Fruit fly (Drosophila melanogaster): ENCODE data around the gene CG12991.

The CG12991 gene

DNA sequence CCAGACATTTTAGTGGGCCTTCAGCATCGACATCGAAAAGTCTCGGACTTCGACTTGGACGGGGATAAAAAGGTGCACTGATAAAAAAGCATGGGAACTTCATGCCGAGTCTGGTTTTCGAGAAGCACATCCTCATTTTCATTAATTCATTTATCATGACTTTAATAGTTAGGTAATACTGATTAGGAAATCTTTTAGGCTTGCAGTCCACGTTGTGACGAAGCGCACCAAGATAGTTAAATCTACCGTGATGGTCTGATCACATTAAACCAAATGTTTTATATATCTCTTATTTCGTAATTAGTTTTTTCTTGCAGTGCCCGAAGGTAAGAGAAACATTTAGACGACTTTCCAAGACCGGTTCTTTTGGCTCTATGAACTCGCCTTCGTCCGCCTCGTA, 21.0 kb upstream of the CG12991 start:
- peak; percentile 83 for TF ChIP-seq nom (GFP tag; optimal IDR thresholded peaks at IDR 0.05)
- no peak for TF ChIP-seq grn (GFP tag; optimal IDR thresholded peaks at IDR 0.05)
- no peak for TF ChIP-seq nerfin-2 (GFP tag; IDR thresholded peaks at IDR 0.05; ENCODE audit: partially characterized antibody)
- TF ChIP-seq CG1792 (GFP tag; optimal IDR thresholded peaks at IDR 0.05) = no peak
- peak in 1 of 2 experiments; percentile 79 for TF ChIP-seq bsh (GFP tag; optimal IDR thresholded peaks at IDR 0.05)
- no peak for TF ChIP-seq Atf3 (GFP tag; optimal IDR thresholded peaks at IDR 0.05)
- TF ChIP-seq Ets65A (GFP tag) = peak; percentile 53
- TF ChIP-seq CG17912 (GFP tag; optimal IDR thresholded peaks at IDR 0.05) = no peak
- TF ChIP-seq sens (GFP tag) = peak; percentile 20

DNA sequence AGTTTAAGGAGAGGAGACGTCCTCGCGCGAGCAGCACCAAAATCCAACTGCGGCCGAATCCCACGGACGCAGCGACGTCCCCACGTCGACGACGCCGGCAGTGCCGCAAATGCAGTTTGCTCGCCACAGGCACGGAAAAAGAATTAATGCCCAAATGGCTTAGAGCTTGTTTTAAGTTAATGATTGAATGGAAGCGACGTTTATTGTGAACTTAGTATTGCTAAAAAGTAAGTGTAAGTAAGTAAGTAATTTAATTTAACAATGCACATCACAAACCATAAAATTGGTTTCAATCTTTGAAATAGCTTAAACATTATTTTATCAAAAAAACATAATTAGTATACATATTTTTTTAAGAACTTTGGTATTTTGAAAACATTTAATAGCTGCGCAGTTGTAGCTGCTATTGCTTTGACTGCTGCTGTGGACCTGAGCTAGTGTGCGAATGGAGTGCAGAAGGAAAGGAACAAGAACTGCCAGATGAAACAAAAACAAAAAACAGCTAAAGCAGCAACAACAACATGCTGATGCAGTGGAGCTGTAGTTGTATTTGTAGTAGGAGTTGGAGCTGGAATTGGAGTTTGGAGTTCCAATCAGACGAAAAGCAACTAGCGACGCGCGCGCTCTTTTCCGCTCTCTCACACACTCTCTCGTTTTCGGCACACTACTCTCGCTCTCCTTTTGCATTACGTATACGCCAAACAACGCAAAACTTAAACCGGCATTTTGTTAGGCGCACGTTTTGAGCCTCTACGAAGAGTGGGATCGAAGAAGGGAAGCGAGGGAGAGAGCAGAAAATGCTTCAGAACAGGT, 18.3 kb upstream of the CG12991 start, which contains the start of gene CG43658:
Gene CG43658 (minus strand): TSS at position 51 of the 813 bp plus-strand sequence.
- TF ChIP-seq Hsf (GFP tag; optimal IDR thresholded peaks at IDR 0.05) (no peak), CG17361 (GFP tag; IDR thresholded peaks at IDR 0.05) (no peak), Trl (optimal IDR thresholded peaks at IDR 0.05) (peak in 1 of 2 experiments; percentile 11), Trl (GFP tag; optimal IDR thresholded peaks at IDR 0.05) (no peak), bsh (GFP tag; optimal IDR thresholded peaks at IDR 0.05) (peak in 1 of 2 experiments; percentile 97), lbe (GFP tag; optimal IDR thresholded peaks at IDR 0.05) (peak; percentile 77), Drgx (GFP tag; IDR thresholded peaks at IDR 0.05) (peak; percentile 86), corto (GFP tag; optimal IDR thresholded peaks at IDR 0.05) (peak; percentile 85), nom (GFP tag; optimal IDR thresholded peaks at IDR 0.05) (peak; percentile 94)

DNA sequence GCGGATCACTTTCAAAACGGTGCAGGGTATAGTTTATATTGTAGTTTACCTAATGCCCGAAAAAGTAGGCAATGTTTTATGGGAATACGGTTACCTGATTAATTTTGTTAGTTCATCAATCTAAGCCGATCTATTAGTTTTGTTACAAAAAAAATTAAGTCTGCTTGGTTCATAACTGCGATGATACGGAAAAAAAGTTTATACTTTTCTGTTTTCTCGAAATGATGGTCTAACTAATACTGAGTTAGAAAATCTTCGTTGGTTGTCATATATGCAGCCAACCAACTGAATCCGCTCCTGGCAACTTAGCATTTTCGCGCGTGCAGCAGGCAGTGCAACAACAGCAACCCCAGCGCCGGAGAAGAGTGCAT, 17.7 kb upstream of the CG12991 start:
- peak in 1 of 2 experiments; percentile 90 for TF ChIP-seq bsh (GFP tag; optimal IDR thresholded peaks at IDR 0.05)
- TF ChIP-seq nom (GFP tag; optimal IDR thresholded peaks at IDR 0.05) = peak; percentile 91
- TF ChIP-seq pho (GFP tag; optimal IDR thresholded peaks at IDR 0.05) = no peak
- peak; percentile 7 for TF ChIP-seq nmo (GFP tag; optimal IDR thresholded peaks at IDR 0.05)
- peak; percentile 83 for TF ChIP-seq Drgx (GFP tag; IDR thresholded peaks at IDR 0.05)

DNA sequence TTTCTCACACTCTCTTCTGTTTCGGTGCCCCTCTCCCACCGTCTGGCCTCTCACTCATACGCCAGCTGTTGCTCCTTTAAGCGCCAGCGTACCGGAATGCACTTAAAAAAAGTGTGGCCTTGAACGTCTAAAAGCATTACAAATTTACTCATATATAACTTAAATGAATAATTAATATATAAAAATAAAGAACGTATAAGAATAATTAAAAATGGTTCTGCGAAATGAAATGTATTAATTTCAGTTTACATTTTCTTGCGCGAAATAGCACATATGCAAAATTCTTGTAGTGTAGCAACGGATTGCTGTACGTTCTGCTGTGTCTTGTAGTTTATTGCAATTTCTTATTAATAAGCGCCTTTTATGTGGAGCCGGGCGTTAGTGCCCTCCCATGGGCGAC, 17.1 kb upstream of the CG12991 start:
- TF ChIP-seq nom (GFP tag; optimal IDR thresholded peaks at IDR 0.05) (peak; percentile 60), CG12236 (GFP tag; optimal IDR thresholded peaks at IDR 0.05) (no peak), lola (GFP tag; optimal IDR thresholded peaks at IDR 0.05) (no peak), wdn (GFP tag; IDR thresholded peaks at IDR 0.05) (no peak), CG13123 (GFP tag; optimal IDR thresholded peaks at IDR 0.05) (no peak), Drgx (GFP tag; IDR thresholded peaks at IDR 0.05) (peak; percentile 55; the same call in 1 of the 2 replicates), bsh (GFP tag; optimal IDR thresholded peaks at IDR 0.05) (peak in 1 of 2 experiments; percentile 68), abd-A (tag; optimal IDR thresholded peaks at IDR 0.05) (no peak), B-H1 (GFP tag; IDR thresholded peaks at IDR 0.05) (no peak), CG3995 (GFP tag; optimal IDR thresholded peaks at IDR 0.05) (no peak), CG9817 (tag; optimal IDR thresholded peaks at IDR 0.05) (no peak), corto (GFP tag; optimal IDR thresholded peaks at IDR 0.05) (peak; percentile 28), lbe (GFP tag; optimal IDR thresholded peaks at IDR 0.05) (peak; percentile 19), CG1603 (tag; optimal IDR thresholded peaks at IDR 0.05) (no peak)

DNA sequence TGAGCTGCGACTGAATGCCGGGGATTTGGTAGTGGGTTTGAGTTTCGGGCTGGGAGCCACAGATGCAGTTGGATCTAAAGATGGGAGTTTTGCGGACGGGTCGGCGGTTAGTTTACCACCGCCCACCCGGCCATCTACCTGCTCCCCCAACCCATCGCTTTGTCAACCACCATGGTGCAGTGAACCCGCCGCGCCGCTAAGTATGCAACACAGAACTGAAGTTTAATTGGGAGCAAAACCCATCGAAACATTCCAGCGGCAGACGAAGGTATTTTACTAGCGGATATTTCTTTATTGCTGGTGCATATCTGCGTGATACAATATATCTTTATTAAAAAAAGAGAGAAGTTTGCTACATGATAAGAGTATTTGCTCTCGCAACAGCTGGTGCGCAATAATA, 13.5 kb upstream of the CG12991 start:
- TF ChIP-seq sens (GFP tag) = peak; percentile 6
- no peak for TF ChIP-seq otp (GFP tag; IDR thresholded peaks at IDR 0.05)

DNA sequence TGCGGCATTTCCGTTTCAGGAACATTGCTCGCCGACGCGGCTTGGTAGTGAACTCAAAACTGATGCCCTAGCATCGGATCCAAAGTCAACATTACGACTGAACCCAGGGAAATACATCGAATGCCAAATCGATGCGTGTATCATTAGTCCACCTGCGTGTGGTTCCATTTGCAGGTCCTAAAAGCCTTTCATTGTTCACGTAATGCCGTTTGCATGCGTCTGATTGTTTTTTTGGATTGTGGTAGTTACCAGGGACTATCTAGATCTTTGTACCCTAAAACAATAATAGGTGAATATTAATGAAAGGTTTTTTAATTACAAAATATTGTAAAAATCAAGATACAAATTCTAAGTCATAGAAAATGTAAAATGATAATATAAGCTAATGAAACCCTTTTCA, 10.5 kb upstream of the CG12991 start, which contains the start of gene ppk23:
Gene ppk23 (minus strand): TSS at position 101 of the 400 bp plus-strand sequence.
- TF ChIP-seq bigmax (GFP tag; optimal IDR thresholded peaks at IDR 0.05) = no peak
- no peak for TF ChIP-seq E2f1 (GFP tag; IDR thresholded peaks at IDR 0.05)
- TF ChIP-seq Bteb2 (GFP tag; optimal IDR thresholded peaks at IDR 0.05) = no peak
- TF ChIP-seq CG16779 (GFP tag; IDR thresholded peaks at IDR 0.05) = no peak
- no peak for TF ChIP-seq D19B (GFP tag; optimal IDR thresholded peaks at IDR 0.05)
- TF ChIP-seq dan (GFP tag; IDR thresholded peaks at IDR 0.05) = no peak
- TF ChIP-seq gem (tag; optimal IDR thresholded peaks at IDR 0.05) = no peak

All from whole organism, embryonic.